Fruit fly (Drosophila melanogaster) S2 (cell line): ENCODE results near the gene spn-E.

ENCODE experiments used
- CG8478 ChIP-seq: fragments of >200 bp; optimal IDR thresholded peaks from 2 replicates; lab custom pipeline; 2018
- CTCF ChIP-seq, 2 experiments: fragments of >200 bp; optimal IDR thresholded peaks; 2 replicates each; lab custom pipeline; 2018

DNA sequence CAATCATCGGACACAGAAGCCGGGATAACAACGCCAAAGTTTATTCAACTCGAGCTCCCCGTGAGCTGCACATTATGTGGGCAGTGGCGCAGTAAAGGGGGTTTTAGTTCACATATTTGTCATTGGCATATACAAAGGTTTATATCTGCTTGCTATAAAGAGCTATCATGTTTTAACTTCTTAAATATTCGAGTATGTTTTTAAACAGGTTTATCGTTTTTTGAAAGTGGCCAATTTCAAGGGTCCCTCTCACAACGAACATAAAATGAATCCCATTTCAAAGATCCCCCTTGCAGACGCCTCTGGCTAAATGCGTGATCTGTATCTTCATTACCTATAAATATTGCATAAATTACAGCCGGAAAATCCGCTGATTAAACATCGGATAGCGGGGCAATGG lies 9.7 kb upstream of the spn-E start:
- TF ChIP-seq CTCF (optimal IDR thresholded peaks at IDR 0.05; lab: Kevin White, UChicago): no peak
- TF ChIP-seq CG8478 (lab: Kevin White, UChicago): no peak
